Worm (Caenorhabditis elegans) whole organism, L3 larva: Measurements from ENCODE around the gene rmd-2.
A peak's percentile ranks its signal among the peaks of the same experiment; 100 is the strongest.

Experiments used
- ZK546.5 ChIP-seq: sonication (generic microtip); optimal IDR thresholded peaks from 2 replicates; lab custom pipeline; 2017; ENCODE audit warnings: missing biosample characterization, missing genetic modification characterization
- aly-2 ChIP-seq: fragments of 150-350 bp; optimal IDR thresholded peaks from 2 replicates; lab custom pipeline; 2014; ENCODE audit warnings: missing biosample characterization, missing genetic modification characterization
- ama-1 ChIP-seq: fragments of 150-350 bp; optimal IDR thresholded peaks from 2 replicates; lab custom pipeline; 2018
- ceh-16 ChIP-seq: sonication (generic microtip); optimal IDR thresholded peaks from 2 replicates; lab custom pipeline; 2017; ENCODE audit warnings: missing biosample characterization, missing genetic modification characterization
- ceh-82 ChIP-seq: fragments of 150-350 bp; optimal IDR thresholded peaks from 2 replicates; lab custom pipeline; 2014; ENCODE audit warnings: missing biosample characterization, missing genetic modification characterization
- ceh-9 ChIP-seq: sonication (generic microtip); optimal IDR thresholded peaks from 2 replicates; lab custom pipeline; 2018; ENCODE audit warnings: missing biosample characterization, missing genetic modification characterization
- daf-12 ChIP-seq: fragments of 150-350 bp; optimal IDR thresholded peaks from 2 replicates; lab custom pipeline; 2014; ENCODE audit warnings: missing biosample characterization, missing genetic modification reagents, missing genetic modification characterization
- egl-27 ChIP-seq: sonication (generic microtip); optimal IDR thresholded peaks from 4 replicates; lab custom pipeline; 2017; ENCODE audit warnings: missing biosample characterization, missing genetic modification reagents, missing genetic modification characterization
- egl-5 ChIP-seq: fragments of 150-350 bp; optimal IDR thresholded peaks from 2 replicates; lab custom pipeline; 2017; ENCODE audit warnings: missing biosample characterization, missing genetic modification reagents, missing genetic modification characterization, inconsistent platforms
- elt-1 ChIP-seq: fragments of 150-350 bp; optimal IDR thresholded peaks from 2 replicates; lab custom pipeline; 2014; ENCODE audit warnings: missing biosample characterization, missing genetic modification characterization
- elt-2 ChIP-seq: sonication (generic microtip); optimal IDR thresholded peaks from 2 replicates; lab custom pipeline; 2016; ENCODE audit warnings: missing genetic modification reagents, mild to moderate bottlenecking, missing genetic modification characterization, missing compliant biosample characterization
- elt-3 ChIP-seq, 3 experiments: fragments of 150-350 bp in 1 of 3; sonication (generic microtip) in 2 of 3; optimal IDR thresholded peaks; 2 replicates in 2 of 3; 4 replicates in 1 of 3; lab custom pipeline; 2014 to 2017; ENCODE audit warnings: missing biosample characterization in 3 of 3, missing genetic modification characterization in 3 of 3
- eor-1 ChIP-seq, 2 experiments: fragments of 150-350 bp; optimal IDR thresholded peaks; 2 replicates each; lab custom pipeline; 2014 to 2018; ENCODE audit warnings: missing biosample characterization in 2 of 2, missing genetic modification characterization in 2 of 2
- fkh-10 ChIP-seq: sonication (generic microtip); optimal IDR thresholded peaks from 2 replicates; lab custom pipeline; 2017; ENCODE audit warnings: missing biosample characterization, missing genetic modification reagents, missing genetic modification characterization
- fkh-2 ChIP-seq: fragments of 150-350 bp; optimal IDR thresholded peaks from 2 replicates; lab custom pipeline; 2014; ENCODE audit warnings: missing biosample characterization, missing genetic modification reagents, missing genetic modification characterization
- fos-1 ChIP-seq: fragments of 150-350 bp; optimal IDR thresholded peaks from 2 replicates; lab custom pipeline; 2014; ENCODE audit warnings: missing biosample characterization, missing genetic modification characterization
- hmg-11 ChIP-seq: sonication (generic microtip); optimal IDR thresholded peaks from 2 replicates; lab custom pipeline; 2016; ENCODE audit warnings: missing genetic modification characterization, missing compliant biosample characterization
- jun-1 ChIP-seq: fragments of 150-350 bp; optimal IDR thresholded peaks from 2 replicates; lab custom pipeline; 2014; ENCODE audit warnings: missing biosample characterization, missing genetic modification reagents, missing genetic modification characterization
- lin-15B ChIP-seq: fragments of 150-350 bp; optimal IDR thresholded peaks from 2 replicates; lab custom pipeline; 2014; ENCODE audit warnings: missing biosample characterization, missing genetic modification characterization
- lsy-12 ChIP-seq: sonication (generic microtip); optimal IDR thresholded peaks from 2 replicates; lab custom pipeline; 2016; ENCODE audit warnings: mild to moderate bottlenecking, missing genetic modification characterization, missing compliant biosample characterization
- mdl-1 ChIP-seq: fragments of 150-350 bp; optimal IDR thresholded peaks from 2 replicates; lab custom pipeline; 2014; ENCODE audit warnings: missing biosample characterization, missing genetic modification characterization
- mml-1 ChIP-seq: fragments of 150-350 bp; sonication (generic microtip); optimal IDR thresholded peaks from 3 replicates; lab custom pipeline; 2014; ENCODE audit warnings: missing biosample characterization, missing genetic modification characterization
- nfya-1 ChIP-seq: sonication (generic microtip); optimal IDR thresholded peaks from 2 replicates; lab custom pipeline; 2017; ENCODE audit warnings: missing genetic modification characterization, mild to moderate bottlenecking, missing compliant biosample characterization, antibody characterized with exemption, moderate library complexity; ENCODE audit not compliant: insufficient read depth
- nhr-25 ChIP-seq: sonication (generic microtip); optimal IDR thresholded peaks from 2 replicates; lab custom pipeline; 2017; ENCODE audit warnings: missing biosample characterization, missing genetic modification characterization
- nhr-28 ChIP-seq: fragments of 150-350 bp; optimal IDR thresholded peaks from 2 replicates; lab custom pipeline; 2014; ENCODE audit warnings: missing biosample characterization, missing genetic modification characterization
- nhr-43 ChIP-seq: sonication (generic microtip); optimal IDR thresholded peaks from 2 replicates; lab custom pipeline; 2016; ENCODE audit warnings: mild to moderate bottlenecking, missing genetic modification characterization, missing compliant biosample characterization; ENCODE audit not compliant: poor library complexity, severe bottlenecking
- nhr-67 ChIP-seq: fragments of 150-350 bp; optimal IDR thresholded peaks from 2 replicates; lab custom pipeline; 2014; ENCODE audit warnings: missing biosample characterization, missing genetic modification characterization
- nhr-76 ChIP-seq: fragments of 150-350 bp; sonication (generic microtip); optimal IDR thresholded peaks from 5 replicates; lab custom pipeline; 2014; ENCODE audit warnings: missing biosample characterization, missing genetic modification characterization
- nhr-77 ChIP-seq: fragments of 150-350 bp; optimal IDR thresholded peaks from 2 replicates; lab custom pipeline; 2014; ENCODE audit warnings: missing biosample characterization, missing genetic modification characterization
- pha-4 ChIP-seq: fragments of 150-350 bp; optimal IDR thresholded peaks from 2 replicates; lab custom pipeline; 2014; ENCODE audit warnings: missing biosample characterization, missing genetic modification reagents, missing genetic modification characterization
- pqm-1 ChIP-seq: fragments of 150-350 bp; optimal IDR thresholded peaks from 2 replicates; lab custom pipeline; 2017; ENCODE audit warnings: missing biosample characterization, missing genetic modification characterization, inconsistent platforms
- snpc-4 ChIP-seq: fragments of 150-350 bp; optimal IDR thresholded peaks from 2 replicates; lab custom pipeline; 2014; ENCODE audit warnings: missing biosample characterization, missing genetic modification characterization
- tbx-2 ChIP-seq: sonication (generic microtip); optimal IDR thresholded peaks from 2 replicates; lab custom pipeline; 2016; ENCODE audit warnings: mild to moderate bottlenecking, missing genetic modification characterization, missing compliant biosample characterization
- zag-1 ChIP-seq: fragments of 150-350 bp; optimal IDR thresholded peaks from 2 replicates; lab custom pipeline; 2014; ENCODE audit warnings: missing biosample characterization, missing genetic modification characterization
- ztf-11 ChIP-seq: fragments of 150-350 bp; optimal IDR thresholded peaks from 2 replicates; lab custom pipeline; 2014; ENCODE audit warnings: missing biosample characterization, missing genetic modification characterization
- ztf-4 ChIP-seq: fragments of 150-350 bp; optimal IDR thresholded peaks from 2 replicates; lab custom pipeline; 2014; ENCODE audit warnings: missing biosample characterization, missing genetic modification characterization

rmd-2 gene

DNA sequence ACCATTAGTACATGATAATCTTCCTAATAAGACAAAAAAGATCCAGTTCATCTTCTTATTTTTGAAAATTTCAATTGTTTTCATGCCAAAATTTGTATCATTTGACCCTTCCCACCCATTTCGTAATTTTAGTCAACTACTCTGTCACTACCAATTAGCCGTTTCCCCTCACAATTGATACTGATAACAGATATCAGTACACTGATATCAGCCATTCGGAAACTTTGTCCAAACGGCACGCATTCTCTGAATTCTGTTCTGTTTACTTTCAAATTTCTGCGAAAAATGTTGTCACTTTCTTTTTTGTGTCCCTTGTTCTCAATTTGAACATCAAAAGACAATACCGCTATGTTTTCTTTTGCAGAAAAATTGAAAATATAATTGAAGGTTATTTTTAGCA is 26.6 kb upstream of the rmd-2 start:
- TF ChIP-seq fos-1 (tag; lab: Kevin White, UChicago) (no peak), ceh-82 (no peak), elt-3 (tag; optimal IDR thresholded peaks at IDR 0.05; lab: Kevin White, UChicago) (peak in 2 of 3 experiments; percentile 92 to 93), jun-1 (tag; lab: Kevin White, UChicago) (no peak), nhr-76 (tag; lab: Kevin White, UChicago) (no peak), egl-5 (no peak), egl-27 (tag; lab: Kevin White, UChicago) (no peak), elt-2 (peak; percentile 68), snpc-4 (tag; lab: Kevin White, UChicago) (no peak), pha-4 (tag; lab: Kevin White, UChicago) (peak; percentile 23), fkh-2 (tag; lab: Kevin White, UChicago) (no peak), pqm-1 (peak; percentile 62), ZK546.5 (tag; lab: Kevin White, UChicago) (no peak), eor-1 (tag; optimal IDR thresholded peaks at IDR 0.05; lab: Kevin White, UChicago) (no peak), zag-1 (tag; lab: Kevin White, UChicago) (no peak), nhr-43 (tag; lab: Kevin White, UChicago) (no peak)
- TF ChIP-seq, all 47 proteins: peak for 4

DNA sequence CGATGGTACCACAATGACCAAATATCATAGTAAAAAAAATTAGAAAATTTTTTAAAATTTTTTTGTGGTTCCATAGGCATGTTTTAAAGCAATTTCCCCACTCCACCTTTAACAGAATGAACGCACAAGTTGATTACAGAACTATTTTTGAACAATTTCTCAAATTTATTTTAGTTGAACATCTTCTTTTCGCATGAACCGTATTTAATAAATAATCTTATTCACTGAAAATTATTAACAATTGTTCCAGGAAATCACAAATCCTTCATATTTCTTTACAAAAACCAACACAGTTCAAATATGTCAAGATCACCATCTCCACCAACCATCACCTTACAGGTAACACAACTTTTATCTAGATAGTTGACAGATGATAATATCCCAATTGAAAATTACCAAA is 25.5 kb upstream of the rmd-2 start, which contains the start of gene lea-1:
TSS of gene lea-1 (plus strand) at position 301 of the 400 bp plus-strand sequence.
- TF ChIP-seq snpc-4 (tag; lab: Kevin White, UChicago) (no peak), pha-4 (tag; lab: Kevin White, UChicago) (no peak), lin-15B (no peak), ztf-4 (no peak), nhr-67 (tag; lab: Kevin White, UChicago) (no peak), aly-2 (no peak), fkh-10 (GFP tag; lab: Kevin White, UChicago) (no peak), ztf-11 (tag; lab: Kevin White, UChicago) (no peak), egl-27 (tag; lab: Kevin White, UChicago) (no peak), hmg-11 (tag; lab: Kevin White, UChicago) (no peak), mdl-1 (no peak), ZK546.5 (tag; lab: Kevin White, UChicago) (no peak), tbx-2 (tag; lab: Kevin White, UChicago) (no peak), daf-12 (tag; lab: Kevin White, UChicago) (no peak), pqm-1 (no peak)

DNA sequence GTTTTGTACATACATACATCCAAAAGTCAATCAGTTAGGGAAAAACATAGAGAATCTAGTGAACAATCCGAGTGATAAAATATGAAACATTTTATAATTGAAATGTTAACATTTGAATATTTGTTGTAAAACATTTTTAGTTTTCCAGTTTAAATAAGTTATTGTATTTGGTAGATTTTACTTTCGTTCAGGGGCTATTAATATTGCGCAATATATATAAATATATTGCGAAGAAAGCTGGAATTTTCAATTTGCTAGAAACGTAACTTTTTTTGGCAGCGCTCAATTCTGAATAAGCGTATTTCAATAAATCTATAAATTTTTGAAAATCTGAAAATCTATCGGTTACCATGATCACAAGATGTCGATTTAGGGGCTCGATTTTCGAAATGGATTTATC is 21.4 kb upstream of the rmd-2 start:
- TF ChIP-seq pha-4 (tag; lab: Kevin White, UChicago) (peak; percentile 2), ceh-16 (tag; lab: Kevin White, UChicago) (no peak), egl-5 (no peak)

DNA sequence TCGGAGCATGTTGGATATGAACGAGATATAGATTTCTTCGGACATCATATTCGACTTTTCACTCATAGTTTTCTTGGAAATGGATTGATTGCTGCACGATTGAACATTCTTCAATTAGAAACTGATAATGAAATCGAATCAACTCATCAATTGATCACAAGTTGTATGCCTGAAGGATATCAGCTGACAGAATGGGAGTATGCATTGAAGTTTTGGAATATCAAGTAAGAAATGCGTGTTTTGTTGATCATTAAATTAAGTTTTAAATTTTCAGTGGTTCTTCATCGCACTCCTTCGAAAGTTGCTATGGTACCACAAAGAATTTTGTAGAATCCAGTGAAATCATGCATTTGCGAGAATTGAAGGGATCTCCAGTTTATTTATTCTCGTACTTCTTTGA is 20.3 kb upstream of the rmd-2 start:
- TF ChIP-seq egl-5, result no peak
- no peak for TF ChIP-seq lsy-12
- no peak for TF ChIP-seq nhr-77 (tag; lab: Kevin White, UChicago)
- TF ChIP-seq daf-12 (tag; lab: Kevin White, UChicago), result no peak
- TF ChIP-seq nhr-25 (tag; lab: Kevin White, UChicago), result no peak
- no peak for TF ChIP-seq elt-1
- TF ChIP-seq elt-3 (tag; optimal IDR thresholded peaks at IDR 0.05; lab: Kevin White, UChicago), result no peak
- no peak for TF ChIP-seq eor-1 (tag; optimal IDR thresholded peaks at IDR 0.05; lab: Kevin White, UChicago)
- TF ChIP-seq lin-15B, result no peak
- no peak for TF ChIP-seq nhr-28
- TF ChIP-seq ceh-82, result no peak
- no peak for TF ChIP-seq mml-1 (tag; lab: Kevin White, UChicago)
- no peak for TF ChIP-seq ztf-11 (tag; lab: Kevin White, UChicago)
- no peak for TF ChIP-seq ama-1 (lab: Kevin White, UChicago)
- no peak for TF ChIP-seq nfya-1 (tag; lab: Kevin White, UChicago)
- no peak for TF ChIP-seq nhr-76 (tag; lab: Kevin White, UChicago)
- TF ChIP-seq ceh-9 (tag; lab: Kevin White, UChicago), result no peak
- TF ChIP-seq jun-1 (tag; lab: Kevin White, UChicago), result no peak
